Fruit fly (Drosophila melanogaster) whole organism: ENCODE data around the gene firl.
A peak's percentile ranks its signal among the peaks of the same experiment; 100 is the strongest.

ENCODE experiments used
- CG8478 ChIP-seq: fragments of >200 bp; optimal IDR thresholded peaks from 2 replicates; lab custom pipeline; 2018; ENCODE audit warnings: inconsistent platforms
- Dll ChIP-seq: fragments of >200 bp; optimal IDR thresholded peaks from 2 replicates; lab custom pipeline; 2017
- EcR ChIP-seq, 2 experiments: fragments of >200 bp; optimal IDR thresholded peaks; 2 replicates each; lab custom pipeline; 2017; ENCODE audit warnings: missing biosample characterization in 2 of 2, missing genetic modification characterization in 2 of 2, missing genetic modification reagents in 2 of 2
- pan ChIP-seq: fragments of >200 bp; optimal IDR thresholded peaks from 2 replicates; lab custom pipeline; 2017
- psq ChIP-seq: fragments of >200 bp; optimal IDR thresholded peaks from 2 replicates; lab custom pipeline; 2017
- usp ChIP-seq: fragments of >200 bp; optimal IDR thresholded peaks from 2 replicates; lab custom pipeline; 2017; ENCODE audit warnings: missing biosample characterization, missing genetic modification characterization, mixed read lengths

Gene firl

dm6 chr2L:12065683-12066386, 740 bp downstream of the firl start:
- TF ChIP-seq pan (lab: Kevin White, UChicago) (no peak), CG8478 (lab: Kevin White, UChicago) (no peak), psq (lab: Kevin White, UChicago) (no peak), usp (no peak)

- TF ChIP-seq Dll (lab: Kevin White, UChicago) (no peak), EcR (GFP tag; optimal IDR thresholded peaks at IDR 0.05; lab: Kevin White, UChicago) (no peak), CG8478 (lab: Kevin White, UChicago) (no peak)
Observed at dm6 chr2L:12063035-12063434, 3.5 kb downstream of the firl start, which contains the start of gene Rab3-GAP. Rab3-GAP (minus strand) TSS chr2L:12063184.

dm6 chr2L:12055837-12056388, 10.7 kb downstream of the firl start, which contains the start of the genes JhI-21, RpL7-like and CG34164:
JhI-21 (minus strand) TSS chr2L:12056042.
RpL7-like (plus strand) TSS chr2L:12056326.
CG34164 (plus strand) TSS chr2L:12056348.
- TF ChIP-seq usp = no peak
- no peak for TF ChIP-seq CG8478 (lab: Kevin White, UChicago)
- no peak for TF ChIP-seq psq (lab: Kevin White, UChicago)
- no peak for TF ChIP-seq pan (lab: Kevin White, UChicago)
- TF ChIP-seq EcR (GFP tag; optimal IDR thresholded peaks at IDR 0.05; lab: Kevin White, UChicago) = no peak
- no peak for TF ChIP-seq Dll (lab: Kevin White, UChicago)

- TF ChIP-seq pan (lab: Kevin White, UChicago) (no peak), CG8478 (lab: Kevin White, UChicago) (no peak), psq (lab: Kevin White, UChicago) (no peak), usp (no peak), Dll (lab: Kevin White, UChicago) (no peak), EcR (GFP tag; optimal IDR thresholded peaks at IDR 0.05; lab: Kevin White, UChicago) (no peak)
Observed at dm6 chr2L:12053365-12053764, 13.2 kb downstream of the firl start.

dm6 chr2L:12049133-12049532, 17.4 kb downstream of the firl start, which contains the start of gene PLCXD:
PLCXD (plus strand) TSS chr2L:12049418.
- no peak for TF ChIP-seq usp

- TF ChIP-seq EcR (GFP tag; optimal IDR thresholded peaks at IDR 0.05; lab: Kevin White, UChicago) (no peak), usp (no peak), CG8478 (lab: Kevin White, UChicago) (no peak), psq (lab: Kevin White, UChicago) (no peak), pan (lab: Kevin White, UChicago) (no peak), Dll (lab: Kevin White, UChicago) (no peak)
Observed at dm6 chr2L:12048723-12049122, 17.9 kb downstream of the firl start, which contains the start of gene Plzf. Plzf (minus strand) TSS chr2L:12048918.

- TF ChIP-seq usp (no peak), Dll (lab: Kevin White, UChicago) (no peak), EcR (GFP tag; optimal IDR thresholded peaks at IDR 0.05; lab: Kevin White, UChicago) (no peak), pan (lab: Kevin White, UChicago) (no peak), CG8478 (lab: Kevin White, UChicago) (no peak), psq (lab: Kevin White, UChicago) (no peak)
Observed at dm6 chr2L:12046856-12047230, 19.7 kb downstream of the firl start.

dm6 chr2L:12045941-12046855, 20.4 kb downstream of the firl start, which contains the start of gene CG6770:
CG6770 (minus strand) TSS chr2L:12046118.
- peak in 1 of 2 experiments; percentile 33 for TF ChIP-seq EcR (GFP tag; optimal IDR thresholded peaks at IDR 0.05; lab: Kevin White, UChicago)
- no peak for TF ChIP-seq usp

dm6 chr2L:12045578-12045940, 21.0 kb downstream of the firl start:
- TF ChIP-seq usp = no peak
- TF ChIP-seq EcR (GFP tag; optimal IDR thresholded peaks at IDR 0.05; lab: Kevin White, UChicago) = peak in 1 of 2 experiments; percentile 42
- no peak for TF ChIP-seq Dll (lab: Kevin White, UChicago)

- TF ChIP-seq Dll (lab: Kevin White, UChicago) (no peak), CG8478 (lab: Kevin White, UChicago) (no peak), psq (lab: Kevin White, UChicago) (no peak), pan (lab: Kevin White, UChicago) (no peak), usp (no peak), EcR (GFP tag; optimal IDR thresholded peaks at IDR 0.05; lab: Kevin White, UChicago) (no peak)
Observed at dm6 chr2L:12044613-12045350, 21.8 kb downstream of the firl start, which contains the start of gene CG6785. CG6785 (minus strand) TSS chr2L:12045200.

- no peak for TF ChIP-seq Dll (lab: Kevin White, UChicago)
- TF ChIP-seq pan (lab: Kevin White, UChicago) = no peak
- TF ChIP-seq EcR (GFP tag; optimal IDR thresholded peaks at IDR 0.05; lab: Kevin White, UChicago) = no peak
- no peak for TF ChIP-seq usp
- no peak for TF ChIP-seq CG8478 (lab: Kevin White, UChicago)
- no peak for TF ChIP-seq psq (lab: Kevin White, UChicago)
Observed at dm6 chr2L:12040510-12040909, 26.1 kb downstream of the firl start, which contains the start of gene CG6766. CG6766 (minus strand) TSS chr2L:12040689.
